Worm (Caenorhabditis elegans): ENCODE measurements around the gene C18H9.6.

C18H9.6 gene

ce11 chrII:6721581-6721980 lies 20.2 kb upstream of the C18H9.6 start (continued):
- TF ChIP-seq sptf-1 (tag; optimal IDR thresholded peaks at IDR 0.05) (no peak), pqm-1 (tag; optimal IDR thresholded peaks at IDR 0.05) (no peak), fkh-8 (tag; optimal IDR thresholded peaks at IDR 0.05) (no peak), tbx-2 (tag; optimal IDR thresholded peaks at IDR 0.05) (no peak), nhr-85 (tag) (no peak), snpc-4 (tag; optimal IDR thresholded peaks at IDR 0.05) (no peak), hlh-4 (tag; optimal IDR thresholded peaks at IDR 0.05) (no peak), jun-1 (tag; optimal IDR thresholded peaks at IDR 0.05) (no peak), alr-1 (tag; optimal IDR thresholded peaks at IDR 0.05; ENCODE audit: borderline replicate concordance) (no peak), efl-1 (optimal IDR thresholded peaks at IDR 0.05) (peak in 1 of 2 experiments; percentile 31), efl-1 (GFP tag; optimal IDR thresholded peaks at IDR 0.05 in 1 of 2) (peak; percentile 17 to 89), nhr-20 (tag; optimal IDR thresholded peaks at IDR 0.05) (peak; percentile 85), lin-15B (tag; optimal IDR thresholded peaks at IDR 0.05) (no peak), swsn-7 (tag; optimal IDR thresholded peaks at IDR 0.05) (peak; percentile 32), lin-39 (tag; optimal IDR thresholded peaks at IDR 0.05) (no peak), zip-4 (GFP tag; optimal IDR thresholded peaks at IDR 0.05) (no peak), nhr-76 (tag; optimal IDR thresholded peaks at IDR 0.05) (no peak), unc-62 (GFP tag; optimal IDR thresholded peaks at IDR 0.05) (no peak), nhr-90 (tag; optimal IDR thresholded peaks at IDR 0.05; ENCODE audit: poor library complexity) (peak; percentile 3), pag-3 (tag; optimal IDR thresholded peaks at IDR 0.05; ENCODE audit: borderline replicate concordance, insufficient read depth) (no peak), ama-1 (optimal IDR thresholded peaks at IDR 0.05) (no peak), dsc-1 (tag; optimal IDR thresholded peaks at IDR 0.05) (peak; percentile 55), C16A3.4 (tag; optimal IDR thresholded peaks at IDR 0.05) (no peak), aly-2 (tag; optimal IDR thresholded peaks at IDR 0.05) (no peak), nhr-12 (tag; optimal IDR thresholded peaks at IDR 0.05) (no peak), nhr-237 (tag; optimal IDR thresholded peaks at IDR 0.05) (no peak), lsy-2 (tag; optimal IDR thresholded peaks at IDR 0.05) (peak; percentile 18 to 50), rnt-1 (tag; optimal IDR thresholded peaks at IDR 0.05) (peak; percentile 48), ceh-63 (GFP tag; optimal IDR thresholded peaks at IDR 0.05) (no peak), egl-13 (tag; optimal IDR thresholded peaks at IDR 0.05) (no peak), lin-13 (GFP tag; optimal IDR thresholded peaks at IDR 0.05) (no peak), skn-1 (tag; optimal IDR thresholded peaks at IDR 0.05) (peak; percentile 7), fos-1 (tag; optimal IDR thresholded peaks at IDR 0.05) (no peak), mep-1 (tag; optimal IDR thresholded peaks at IDR 0.05) (peak; percentile 1), zag-1 (tag; optimal IDR thresholded peaks at IDR 0.05) (no peak), unc-98 (GFP tag; IDR thresholded peaks at IDR 0.05) (no peak), lin-14 (GFP tag; optimal IDR thresholded peaks at IDR 0.05) (peak; percentile 46), isw-1 (GFP tag; IDR thresholded peaks at IDR 0.05) (no peak), lin-35 (GFP tag; optimal IDR thresholded peaks at IDR 0.05) (peak; percentile 13 to 53), sox-4 (tag; optimal IDR thresholded peaks at IDR 0.05) (no peak), pax-3 (tag; optimal IDR thresholded peaks at IDR 0.05) (no peak), nhr-19 (GFP tag; conservative IDR thresholded peaks at IDR 0.05) (peak; percentile 64), ztf-11 (tag; optimal IDR thresholded peaks at IDR 0.05) (no peak), tlp-1 (tag; optimal IDR thresholded peaks at IDR 0.05) (no peak), ceh-88 (GFP tag; IDR thresholded peaks at IDR 0.05) (no peak), dpl-1 (GFP tag; optimal IDR thresholded peaks at IDR 0.05) (peak in 2 of 3 experiments; percentile 1 to 14), nhr-47 (tag; optimal IDR thresholded peaks at IDR 0.05) (peak; percentile 52), F16B12.6 (tag; optimal IDR thresholded peaks at IDR 0.05) (no peak), irx-1 (tag; optimal IDR thresholded peaks at IDR 0.05) (peak; percentile 32)

Measured in whole organism, L1 larva.